Worm (Caenorhabditis elegans) whole organism, L2 larva: Measurements from ENCODE around the gene F11G11.13.

Experiments
- C34F6.9 ChIP-seq: fragments of 150-350 bp; optimal IDR thresholded peaks from 2 replicates; lab custom pipeline; 2014; ENCODE audit warnings: missing biosample characterization, missing genetic modification characterization
- F13H6.1 ChIP-seq: sonication (generic microtip); optimal IDR thresholded peaks from 2 replicates; lab custom pipeline; 2016; ENCODE audit warnings: missing genetic modification characterization, missing compliant biosample characterization
- R02D3.7 ChIP-seq: fragments of 150-350 bp; optimal IDR thresholded peaks from 2 replicates; lab custom pipeline; 2014; ENCODE audit warnings: missing biosample characterization, missing genetic modification characterization
- aly-2 ChIP-seq: fragments of 150-350 bp; optimal IDR thresholded peaks from 2 replicates; lab custom pipeline; 2014; ENCODE audit warnings: missing biosample characterization, missing genetic modification characterization
- blmp-1 ChIP-seq: sonication (generic microtip); optimal IDR thresholded peaks from 2 replicates; lab custom pipeline; 2017; ENCODE audit warnings: missing genetic modification characterization, mild to moderate bottlenecking, missing compliant biosample characterization, antibody characterized with exemption, moderate library complexity; ENCODE audit not compliant: insufficient read depth
- ceh-82 ChIP-seq: fragments of 150-350 bp; optimal IDR thresholded peaks from 2 replicates; lab custom pipeline; 2014; ENCODE audit warnings: missing biosample characterization, missing genetic modification characterization
- crh-2 ChIP-seq: sonication (generic microtip); optimal IDR thresholded peaks from 2 replicates; lab custom pipeline; 2017; ENCODE audit warnings: missing biosample characterization, missing genetic modification characterization
- dmd-4 ChIP-seq: sonication (generic microtip); optimal IDR thresholded peaks from 2 replicates; lab custom pipeline; 2017; ENCODE audit warnings: missing biosample characterization, missing genetic modification characterization
- elt-1 ChIP-seq: fragments of 150-350 bp; optimal IDR thresholded peaks from 2 replicates; lab custom pipeline; 2014; ENCODE audit warnings: missing biosample characterization, missing genetic modification characterization
- fos-1 ChIP-seq: fragments of 150-350 bp; optimal IDR thresholded peaks from 2 replicates; lab custom pipeline; 2014; ENCODE audit warnings: missing biosample characterization, missing genetic modification characterization
- gmeb-1 ChIP-seq: fragments of 150-350 bp; optimal IDR thresholded peaks from 2 replicates; lab custom pipeline; 2014; ENCODE audit warnings: missing biosample characterization, missing genetic modification characterization
- mbf-1 ChIP-seq: sonication (generic microtip); optimal IDR thresholded peaks from 2 replicates; lab custom pipeline; 2017; ENCODE audit warnings: missing biosample characterization, missing genetic modification characterization
- mdl-1 ChIP-seq, 2 experiments: fragments of 150-350 bp in 1 of 2; sonication (generic microtip) in 1 of 2; optimal IDR thresholded peaks; 2 replicates each; lab custom pipeline; 2017; ENCODE audit warnings: missing biosample characterization in 2 of 2, missing genetic modification characterization in 2 of 2
- nhr-11 ChIP-seq: fragments of 150-350 bp; optimal IDR thresholded peaks from 2 replicates; lab custom pipeline; 2014; ENCODE audit warnings: missing biosample characterization, missing genetic modification characterization
- nhr-129 ChIP-seq: fragments of 150-350 bp; optimal IDR thresholded peaks from 2 replicates; lab custom pipeline; 2014; ENCODE audit warnings: missing biosample characterization, missing genetic modification characterization
- nhr-21 ChIP-seq: fragments of 150-350 bp; optimal IDR thresholded peaks from 2 replicates; lab custom pipeline; 2014; ENCODE audit warnings: missing biosample characterization, missing genetic modification characterization
- nhr-237 ChIP-seq: fragments of 150-350 bp; optimal IDR thresholded peaks from 2 replicates; lab custom pipeline; 2014; ENCODE audit warnings: missing biosample characterization, missing genetic modification characterization
- nhr-25 ChIP-seq: fragments of 150-350 bp; sonication (generic microtip); optimal IDR thresholded peaks from 3 replicates; lab custom pipeline; 2014; ENCODE audit warnings: missing biosample characterization, missing genetic modification characterization
- sem-4 ChIP-seq: fragments of 150-350 bp; optimal IDR thresholded peaks from 2 replicates; lab custom pipeline; 2014; ENCODE audit warnings: missing biosample characterization, missing genetic modification reagents, missing genetic modification characterization
- skn-1 ChIP-seq: sonication (generic microtip); optimal IDR thresholded peaks from 2 replicates; lab custom pipeline; 2017; ENCODE audit warnings: missing biosample characterization, missing genetic modification characterization
- sma-3 ChIP-seq: sonication (generic microtip); optimal IDR thresholded peaks from 2 replicates; lab custom pipeline; 2016; ENCODE audit warnings: missing genetic modification reagents, missing genetic modification characterization, missing compliant biosample characterization
- sma-9 ChIP-seq, 2 experiments: fragments of 150-350 bp in 1 of 2; sonication (generic microtip) in 1 of 2; optimal IDR thresholded peaks; 2 replicates each; lab custom pipeline; 2014 to 2016; ENCODE audit warnings: missing genetic modification characterization in 2 of 2, mild to moderate bottlenecking in 1 of 2, missing biosample characterization in 1 of 2, missing compliant biosample characterization in 1 of 2, missing genetic modification reagents in 1 of 2, moderate library complexity in 1 of 2
- unc-55 ChIP-seq: fragments of 150-350 bp; sonication (generic microtip); optimal IDR thresholded peaks from 3 replicates; lab custom pipeline; 2014; ENCODE audit warnings: missing biosample characterization, missing genetic modification reagents, missing genetic modification characterization
- zag-1 ChIP-seq: fragments of 150-350 bp; optimal IDR thresholded peaks from 2 replicates; lab custom pipeline; 2014; ENCODE audit warnings: missing biosample characterization, missing genetic modification characterization
- ztf-1 ChIP-seq: fragments of 200-800 bp; sonication (Bioruptor generic); conservative IDR thresholded peaks from 2 replicates; pipeline ENCODE4 v1.3.6; 2022; ENCODE audit warnings: missing genetic modification characterization, missing compliant biosample characterization
- ztf-11 ChIP-seq: sonication (generic microtip); optimal IDR thresholded peaks from 2 replicates; lab custom pipeline; 2017; ENCODE audit warnings: missing biosample characterization, missing genetic modification characterization

F11G11.13 gene

ce11 chrII:4881727-4882126, 5.7 kb upstream of the F11G11.13 start, which contains the start of gene gst-7:
Gene gst-7, plus strand, starts transcription at chrII:4882062.
- peak; percentile 15 for TF ChIP-seq unc-55 (GFP tag; lab: Kevin White, UChicago)
- TF ChIP-seq C34F6.9 (tag; lab: Kevin White, UChicago) = peak; percentile 1
- TF ChIP-seq skn-1 (tag; lab: Kevin White, UChicago) = peak; percentile 94
- peak; percentile 61 for TF ChIP-seq sma-3 (GFP tag; lab: Kevin White, UChicago)
- TF ChIP-seq ztf-1 (GFP tag; lab: Robert Waterston, UW) = no peak
- peak; percentile 23 for TF ChIP-seq F13H6.1 (tag; lab: Kevin White, UChicago)
- no peak for TF ChIP-seq sem-4
- no peak for TF ChIP-seq elt-1 (tag; lab: Kevin White, UChicago)
- TF ChIP-seq crh-2 (tag; lab: Kevin White, UChicago) = peak; percentile 21
- TF ChIP-seq gmeb-1 (tag; lab: Kevin White, UChicago) = peak; percentile 6
- TF ChIP-seq ztf-11 (tag; lab: Kevin White, UChicago) = no peak
- TF ChIP-seq fos-1 = peak; percentile 64
- TF ChIP-seq nhr-25 = peak; percentile 62
- TF ChIP-seq nhr-129 (tag; lab: Kevin White, UChicago) = peak; percentile 26
- no peak for TF ChIP-seq mdl-1 (tag; optimal IDR thresholded peaks at IDR 0.05; lab: Kevin White, UChicago)
- peak; percentile 75 for TF ChIP-seq sma-9 (GFP tag; optimal IDR thresholded peaks at IDR 0.05; lab: Kevin White, UChicago)
- TF ChIP-seq sma-9 (tag; optimal IDR thresholded peaks at IDR 0.05; lab: Kevin White, UChicago) = no peak
- TF ChIP-seq, all 48 proteins: peak for 11

- TF ChIP-seq mbf-1 (tag; lab: Kevin White, UChicago) (no peak), fos-1 (peak; percentile 61), skn-1 (tag; lab: Kevin White, UChicago) (peak; percentile 46)
- TF ChIP-seq, all 48 proteins: peak for 2
Observed at ce11 chrII:4879629-4880028, 3.6 kb upstream of the F11G11.13 start, which contains the start of gene gst-6. Gene gst-6, plus strand, starts transcription at chrII:4879891.

- peak; percentile 40 for TF ChIP-seq nhr-25
- TF ChIP-seq blmp-1 (tag; lab: Kevin White, UChicago) = peak; percentile 63
- TF ChIP-seq gmeb-1 (tag; lab: Kevin White, UChicago) = no peak
- peak; percentile 32 for TF ChIP-seq nhr-21 (tag; lab: Kevin White, UChicago)
Observed at ce11 chrII:4874335-4874861, 1.6 kb downstream of the F11G11.13 start, which contains the start of gene F11G11.15. Gene F11G11.15, plus strand, starts transcription at chrII:4874845.

- TF ChIP-seq F13H6.1 (tag; lab: Kevin White, UChicago) (no peak), zag-1 (tag; lab: Kevin White, UChicago) (no peak), nhr-237 (no peak), unc-55 (GFP tag; lab: Kevin White, UChicago) (no peak), R02D3.7 (tag; lab: Kevin White, UChicago) (no peak), ceh-82 (tag; lab: Kevin White, UChicago) (no peak), nhr-11 (no peak), nhr-21 (tag; lab: Kevin White, UChicago) (no peak)
- TF ChIP-seq, all 48 proteins: peak for 0
Observed at ce11 chrII:4873029-4873428, 3.0 kb downstream of the F11G11.13 start, which contains the start of gene col-73. Gene col-73, minus strand, starts transcription at chrII:4873129.

- peak; percentile 53 for TF ChIP-seq blmp-1 (tag; lab: Kevin White, UChicago)
- TF ChIP-seq aly-2 (tag; lab: Kevin White, UChicago) = no peak
- TF ChIP-seq, all 48 proteins: peak for 1
Observed at ce11 chrII:4871834-4872233, 4.1 kb downstream of the F11G11.13 start.

- TF ChIP-seq skn-1 (tag; lab: Kevin White, UChicago) (no peak), dmd-4 (tag; lab: Kevin White, UChicago) (no peak), nhr-129 (tag; lab: Kevin White, UChicago) (no peak), ztf-1 (GFP tag; lab: Robert Waterston, UW) (no peak), nhr-11 (no peak), crh-2 (tag; lab: Kevin White, UChicago) (no peak), mdl-1 (tag; optimal IDR thresholded peaks at IDR 0.05; lab: Kevin White, UChicago) (no peak), ztf-11 (tag; lab: Kevin White, UChicago) (no peak), nhr-25 (no peak)
Observed at ce11 chrII:4870691-4871090, 5.3 kb downstream of the F11G11.13 start, which contains the start of gene col-20. Gene col-20, minus strand, starts transcription at chrII:4870791.
